Fruit fly (Drosophila melanogaster) whole organism, embryonic: Measurements from ENCODE around the gene CG1440.
A peak's percentile ranks its signal among the peaks of the same experiment; 100 is the strongest.

ENCODE experiments used
- BEAF-32 ChIP-seq: fragments of 200-800 bp; sonication (Bioruptor generic); optimal IDR thresholded peaks from 3 replicates; lab custom pipeline; 2017; ENCODE audit warnings: missing biosample characterization, missing genetic modification characterization, mild to moderate bottlenecking, moderate library complexity, missing genetic modification reagents
- Bdp1 ChIP-seq: fragments of 200-800 bp; sonication (Bioruptor generic); optimal IDR thresholded peaks from 3 replicates; lab custom pipeline; 2016; ENCODE audit warnings: missing biosample characterization, missing genetic modification characterization
- Bgb ChIP-seq: fragments of 200-800 bp; sonication (Bioruptor generic); IDR thresholded peaks from 2 replicates; pipeline ENCODE4 v1.3.6; 2022; ENCODE audit warnings: missing biosample characterization, missing genetic modification characterization; ENCODE audit not compliant: partially characterized antibody
- Blimp-1 ChIP-seq: fragments of 200-800 bp; sonication (Bioruptor generic); optimal IDR thresholded peaks from 3 replicates; lab custom pipeline; 2018; ENCODE audit warnings: missing biosample characterization, missing genetic modification characterization, mild to moderate bottlenecking, moderate library complexity, missing genetic modification reagents
- CG10959 ChIP-seq: fragments of 200-800 bp; sonication (Bioruptor generic); IDR thresholded peaks from 2 replicates; pipeline ENCODE4 v1.3.6; 2022; ENCODE audit warnings: missing biosample characterization, missing genetic modification characterization
- CG10979 ChIP-seq: fragments of 200-800 bp; sonication (Bioruptor generic); optimal IDR thresholded peaks from 2 replicates; lab custom pipeline; 2018; ENCODE audit warnings: missing biosample characterization, mild to moderate bottlenecking, missing genetic modification characterization, moderate library complexity
- CG11398 ChIP-seq: fragments of 200-800 bp; sonication (Bioruptor generic); optimal IDR thresholded peaks from 2 replicates; lab custom pipeline; 2016; ENCODE audit warnings: missing biosample characterization, missing genetic modification characterization
- CG11723 ChIP-seq: fragments of 200-800 bp; sonication (Bioruptor generic); optimal IDR thresholded peaks from 2 replicates; lab custom pipeline; 2017; ENCODE audit warnings: missing biosample characterization, mild to moderate bottlenecking, missing genetic modification characterization
- CG13775 ChIP-seq: fragments of 200-800 bp; sonication (Bioruptor generic); optimal IDR thresholded peaks from 3 replicates; lab custom pipeline; 2017; ENCODE audit warnings: missing biosample characterization, mild to moderate bottlenecking, missing genetic modification characterization
- CG14860 ChIP-seq: fragments of 200-800 bp; sonication (Bioruptor generic); IDR thresholded peaks from 3 replicates; pipeline ENCODE4 v1.3.6; 2022; ENCODE audit warnings: missing biosample characterization, missing genetic modification characterization; ENCODE audit not compliant: partially characterized antibody
- CG15269 ChIP-seq: fragments of 200-800 bp; sonication (Bioruptor generic); optimal IDR thresholded peaks from 2 replicates; lab custom pipeline; 2018; ENCODE audit warnings: missing biosample characterization, mild to moderate bottlenecking, missing genetic modification characterization, moderate library complexity
- CG1603 ChIP-seq: fragments of 200-800 bp; sonication (Bioruptor generic); optimal IDR thresholded peaks from 2 replicates; lab custom pipeline; 2019; ENCODE audit warnings: missing biosample characterization, mild to moderate bottlenecking, missing genetic modification characterization, moderate library complexity
- CG17328 ChIP-seq: fragments of 200-800 bp; sonication (Bioruptor generic); IDR thresholded peaks from 2 replicates; pipeline ENCODE4 v1.3.6; 2022; ENCODE audit warnings: missing biosample characterization, missing genetic modification characterization
- CG17385 ChIP-seq: fragments of 200-800 bp; sonication (Bioruptor generic); optimal IDR thresholded peaks from 3 replicates; lab custom pipeline; 2018; ENCODE audit warnings: missing biosample characterization, mild to moderate bottlenecking, missing genetic modification characterization
- CG17829 ChIP-seq: fragments of 200-800 bp; optimal IDR thresholded peaks from 2 replicates; lab custom pipeline; 2019; ENCODE audit warnings: missing biosample characterization, mild to moderate bottlenecking, missing genetic modification characterization, moderate library complexity
- CG2129 ChIP-seq: fragments of 200-800 bp; sonication (Bioruptor generic); IDR thresholded peaks from 2 replicates; pipeline ENCODE4 v1.3.6; 2022; ENCODE audit warnings: missing biosample characterization, missing genetic modification characterization; ENCODE audit not compliant: partially characterized antibody
- CG3847 ChIP-seq: fragments of 200-800 bp; sonication (Bioruptor generic); IDR thresholded peaks from 2 replicates; pipeline ENCODE4 v1.3.6; 2022; ENCODE audit warnings: missing biosample characterization, missing genetic modification characterization
- CG4282 ChIP-seq: fragments of 200-800 bp; sonication (Bioruptor generic); optimal IDR thresholded peaks from 2 replicates; lab custom pipeline; 2016; ENCODE audit warnings: missing biosample characterization, missing genetic modification characterization
- CG6791 ChIP-seq: fragments of 200-800 bp; sonication (Bioruptor generic); IDR thresholded peaks from 3 replicates; pipeline ENCODE4 v1.3.6; 2022; ENCODE audit warnings: missing biosample characterization, missing genetic modification characterization; ENCODE audit not compliant: partially characterized antibody
- CkIIα-i1 ChIP-seq: fragments of 200-800 bp; sonication (Bioruptor generic); IDR thresholded peaks from 2 replicates; pipeline ENCODE4 v1.3.6; 2022; ENCODE audit warnings: missing biosample characterization, missing genetic modification characterization
- Dll ChIP-seq: fragments of 200-800 bp; sonication (Bioruptor generic); IDR thresholded peaks from 4 replicates; pipeline ENCODE4 v1.3.6; 2022; ENCODE audit warnings: missing biosample characterization, missing genetic modification characterization; ENCODE audit not compliant: partially characterized antibody
- Doc3 ChIP-seq: fragments of 200-800 bp; sonication (Bioruptor generic); IDR thresholded peaks from 3 replicates; pipeline ENCODE4 v1.3.6; 2022; ENCODE audit warnings: missing biosample characterization, missing genetic modification characterization; ENCODE audit not compliant: partially characterized antibody
- Ets97D ChIP-seq: fragments of 200-800 bp; sonication (Bioruptor generic); optimal IDR thresholded peaks from 3 replicates; lab custom pipeline; 2016; ENCODE audit warnings: missing biosample characterization, missing genetic modification characterization
- H2.0 ChIP-seq: fragments of 200-800 bp; sonication (Bioruptor generic); IDR thresholded peaks from 2 replicates; pipeline ENCODE4 v1.3.6; 2022; ENCODE audit warnings: missing biosample characterization, missing genetic modification characterization
- Hr39 ChIP-seq: fragments of >200 bp; optimal IDR thresholded peaks from 2 replicates; lab custom pipeline; 2017
- NC2α ChIP-seq: fragments of 200-800 bp; sonication (Bioruptor generic); optimal IDR thresholded peaks from 2 replicates; lab custom pipeline; 2016; ENCODE audit warnings: missing biosample characterization, missing genetic modification characterization
- Pdp1 ChIP-seq, 2 experiments: fragments of 200-800 bp; sonication (Bioruptor generic); optimal IDR thresholded peaks; 3 replicates each; lab custom pipeline; 2016; ENCODE audit warnings: missing biosample characterization in 2 of 2, missing genetic modification characterization in 2 of 2, mild to moderate bottlenecking in 1 of 2, moderate library complexity in 1 of 2
- Poxn ChIP-seq: fragments of 200-800 bp; sonication (Bioruptor generic); IDR thresholded peaks from 2 replicates; pipeline ENCODE4 v1.3.6; 2022; ENCODE audit warnings: missing biosample characterization, missing genetic modification characterization
- Scr ChIP-seq: fragments of 200-800 bp; sonication (Bioruptor generic); IDR thresholded peaks from 2 replicates; pipeline ENCODE4 v1.3.6; 2022; ENCODE audit warnings: missing biosample characterization, missing genetic modification characterization; ENCODE audit not compliant: partially characterized antibody
- Sox100B ChIP-seq: fragments of 200-800 bp; sonication (Bioruptor generic); optimal IDR thresholded peaks from 3 replicates; lab custom pipeline; 2018; ENCODE audit warnings: missing biosample characterization, mild to moderate bottlenecking, missing genetic modification characterization
- Sry-δ ChIP-seq: fragments of 200-800 bp; sonication (Bioruptor generic); optimal IDR thresholded peaks from 2 replicates; lab custom pipeline; 2016; ENCODE audit warnings: missing biosample characterization, missing genetic modification characterization
- abd-A ChIP-seq: fragments of 200-800 bp; sonication (Bioruptor generic); optimal IDR thresholded peaks from 3 replicates; lab custom pipeline; 2019; ENCODE audit warnings: missing biosample characterization, mild to moderate bottlenecking, missing genetic modification characterization, moderate library complexity
- ato ChIP-seq: fragments of 200-800 bp; sonication (Bioruptor generic); IDR thresholded peaks from 2 replicates; pipeline ENCODE4 v1.3.6; 2022; ENCODE audit warnings: missing biosample characterization, missing genetic modification characterization; ENCODE audit not compliant: partially characterized antibody
- cg ChIP-seq: fragments of 200-800 bp; sonication (Bioruptor generic); optimal IDR thresholded peaks from 3 replicates; lab custom pipeline; 2019; ENCODE audit warnings: missing biosample characterization, mild to moderate bottlenecking, missing genetic modification characterization, moderate library complexity
- chinmo ChIP-seq: fragments of 200-800 bp; sonication (Bioruptor generic); IDR thresholded peaks from 4 replicates; pipeline ENCODE4 v1.3.6; 2022; ENCODE audit warnings: missing biosample characterization, missing genetic modification characterization; ENCODE audit not compliant: partially characterized antibody
- fd102C ChIP-seq: fragments of 200-800 bp; sonication (Bioruptor generic); optimal IDR thresholded peaks from 2 replicates; lab custom pipeline; 2018; ENCODE audit warnings: missing biosample characterization, mild to moderate bottlenecking, missing genetic modification characterization, moderate library complexity
- gsb ChIP-seq: fragments of 200-800 bp; sonication (Bioruptor generic); IDR thresholded peaks from 2 replicates; pipeline ENCODE4 v1.3.6; 2022; ENCODE audit warnings: missing biosample characterization, missing genetic modification characterization
- ham ChIP-seq: fragments of 200-800 bp; sonication (Bioruptor generic); IDR thresholded peaks from 2 replicates; pipeline ENCODE4 v1.3.6; 2022; ENCODE audit warnings: missing biosample characterization, missing genetic modification characterization
- hb ChIP-seq: fragments of 200-800 bp; sonication (Bioruptor generic); IDR thresholded peaks from 3 replicates; pipeline ENCODE4 v1.3.6; 2022; ENCODE audit warnings: missing biosample characterization, missing genetic modification characterization; ENCODE audit not compliant: partially characterized antibody
- hbn ChIP-seq: fragments of 200-800 bp; sonication (Bioruptor generic); IDR thresholded peaks from 2 replicates; pipeline ENCODE4 v1.3.6; 2022; ENCODE audit warnings: missing biosample characterization, missing genetic modification characterization; ENCODE audit not compliant: partially characterized antibody
- knrl ChIP-seq: fragments of 200-800 bp; sonication (Bioruptor generic); IDR thresholded peaks from 3 replicates; pipeline ENCODE4 v1.3.6; 2022; ENCODE audit warnings: missing biosample characterization, missing genetic modification characterization; ENCODE audit not compliant: partially characterized antibody
- lbe ChIP-seq: fragments of 200-800 bp; sonication (Bioruptor generic); optimal IDR thresholded peaks from 2 replicates; lab custom pipeline; 2016; ENCODE audit warnings: missing biosample characterization, mild to moderate bottlenecking, missing genetic modification characterization
- odd ChIP-seq: fragments of 200-800 bp; sonication (Bioruptor generic); optimal IDR thresholded peaks from 2 replicates; lab custom pipeline; 2017; ENCODE audit warnings: missing biosample characterization, mild to moderate bottlenecking, missing genetic modification characterization
- psq ChIP-seq: fragments of 200-800 bp; sonication (Bioruptor generic); optimal IDR thresholded peaks from 2 replicates; lab custom pipeline; 2017; ENCODE audit warnings: missing biosample characterization, missing genetic modification characterization
- sisA ChIP-seq: fragments of 200-800 bp; sonication (Bioruptor generic); IDR thresholded peaks from 2 replicates; pipeline ENCODE4 v1.3.6; 2022; ENCODE audit warnings: missing biosample characterization, missing genetic modification characterization
- so ChIP-seq: fragments of 200-800 bp; sonication (Bioruptor generic); IDR thresholded peaks from 3 replicates; pipeline ENCODE4 v1.3.6; 2022; ENCODE audit warnings: missing biosample characterization, missing genetic modification characterization
- sqz ChIP-seq: fragments of 200-800 bp; sonication (Bioruptor generic); optimal IDR thresholded peaks from 3 replicates; lab custom pipeline; 2018; ENCODE audit warnings: missing biosample characterization, mild to moderate bottlenecking, missing genetic modification characterization
- sr ChIP-seq: fragments of 200-800 bp; sonication (Bioruptor generic); IDR thresholded peaks from 3 replicates; pipeline ENCODE4 v1.3.6; 2022; ENCODE audit warnings: missing biosample characterization, missing genetic modification characterization
- unc-4 ChIP-seq: fragments of 200-800 bp; sonication (Bioruptor generic); IDR thresholded peaks from 2 replicates; pipeline ENCODE4 v1.3.6; 2022; ENCODE audit warnings: missing biosample characterization, missing genetic modification characterization; ENCODE audit not compliant: partially characterized antibody
- zen ChIP-seq: fragments of 200-800 bp; sonication (Bioruptor generic); optimal IDR thresholded peaks from 3 replicates; lab custom pipeline; 2018; ENCODE audit warnings: missing biosample characterization, mild to moderate bottlenecking, missing genetic modification characterization, moderate library complexity

Gene CG1440

DNA sequence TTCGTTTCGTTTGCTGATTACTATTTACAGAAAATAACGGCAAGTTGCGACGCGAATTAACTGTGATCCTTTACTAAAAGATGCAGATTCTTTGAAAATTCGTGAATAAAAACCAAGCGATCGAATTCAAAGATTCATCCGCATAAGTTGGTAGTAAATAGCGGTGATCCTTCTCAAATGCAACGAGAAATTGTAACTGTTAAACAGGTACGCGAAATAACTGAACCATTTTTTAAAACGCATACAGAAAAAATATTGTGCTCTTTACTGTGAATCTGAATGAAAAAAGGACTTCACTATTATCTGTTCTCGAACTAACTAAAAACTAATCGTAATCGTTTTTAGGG, 15.4 kb upstream of the CG1440 start:
- TF ChIP-seq CG17385 (no peak), zen (no peak), hbn (GFP tag; lab: Robert Waterston, UW) (0 out of 2 replicates have a peak, but pooled peaks have one; percentile 5), Sox100B (no peak), chinmo (no peak), CG1603 (no peak), psq (GFP tag; lab: Kevin White, UChicago) (no peak), Doc3 (GFP tag; lab: Robert Waterston, UW) (no peak), Ets97D (GFP tag; lab: Kevin White, UChicago) (no peak), CG10979 (tag; lab: Kevin White, UChicago) (no peak), odd (GFP tag; lab: Kevin White, UChicago) (no peak), Blimp-1 (GFP tag; lab: Kevin White, UChicago) (no peak), CkIIα-i1 (GFP tag; lab: Robert Waterston, UW) (no peak), cg (GFP tag; lab: Kevin White, UChicago) (peak; percentile 10), CG14860 (GFP tag; lab: Robert Waterston, UW) (no peak), gsb (GFP tag; lab: Robert Waterston, UW) (no peak), fd102C (GFP tag; lab: Kevin White, UChicago) (no peak), hb (GFP tag; lab: Robert Waterston, UW) (no peak), lbe (GFP tag; lab: Kevin White, UChicago) (no peak), Hr39 (lab: Kevin White, UChicago) (peak; percentile 86), CG2129 (GFP tag; lab: Robert Waterston, UW) (no peak), CG4282 (GFP tag; lab: Kevin White, UChicago) (no peak), ato (GFP tag; lab: Robert Waterston, UW) (no peak), Bdp1 (GFP tag; lab: Kevin White, UChicago) (no peak), ham (GFP tag; lab: Robert Waterston, UW) (no peak), NC2α (no peak), CG11398 (GFP tag; lab: Kevin White, UChicago) (no peak), Poxn (GFP tag; lab: Robert Waterston, UW) (no peak), sqz (peak; percentile 7), abd-A (tag; lab: Kevin White, UChicago) (no peak)

DNA sequence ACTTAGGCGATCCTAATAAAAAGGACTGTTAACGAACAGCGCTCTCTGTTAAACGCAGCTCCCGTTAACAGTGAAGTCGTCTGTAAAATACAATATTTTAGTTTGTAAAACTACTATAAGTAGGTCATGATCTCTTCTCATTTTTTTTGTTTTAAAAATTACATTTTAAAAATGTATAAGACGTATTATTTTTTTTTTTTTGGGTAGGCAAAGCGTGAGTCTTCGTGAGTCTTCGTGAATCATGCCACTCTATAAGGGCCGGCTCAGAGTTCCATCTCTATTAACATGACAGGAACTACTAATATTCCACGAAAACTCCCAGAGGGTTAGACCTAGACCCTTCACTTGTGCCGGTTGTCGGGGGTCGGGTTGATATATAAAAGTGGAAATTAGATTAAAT, 14.2 kb upstream of the CG1440 start:
- 0 out of 3 replicates have a peak, but pooled peaks have one; percentile 7 for TF ChIP-seq knrl (GFP tag; lab: Robert Waterston, UW)
- peak; percentile 47; the same call in 2 of the 3 replicates for TF ChIP-seq Doc3 (GFP tag; lab: Robert Waterston, UW)
- no peak for TF ChIP-seq sr (GFP tag; lab: Robert Waterston, UW)
- 0 out of 2 replicates have a peak, but pooled peaks have one; percentile 37 for TF ChIP-seq unc-4 (GFP tag; lab: Robert Waterston, UW)
- no peak for TF ChIP-seq sisA (GFP tag; lab: Robert Waterston, UW)
- TF ChIP-seq BEAF-32 (GFP tag; lab: Kevin White, UChicago), result peak; percentile 49
- peak; percentile 62; the same call in 2 of the 4 replicates for TF ChIP-seq Dll
- no peak for TF ChIP-seq H2.0 (GFP tag; lab: Robert Waterston, UW)
- TF ChIP-seq CG13775 (GFP tag; lab: Kevin White, UChicago), result no peak
- 0 out of 2 replicates have a peak, but pooled peaks have one; percentile 8 for TF ChIP-seq Bgb (GFP tag; lab: Robert Waterston, UW)
- TF ChIP-seq CG3847 (GFP tag; lab: Robert Waterston, UW), result no peak
- TF ChIP-seq so (GFP tag; lab: Robert Waterston, UW), result no peak
- TF ChIP-seq CG17328 (GFP tag; lab: Robert Waterston, UW), result no peak
- peak; percentile 31 for TF ChIP-seq Sry-δ (GFP tag; lab: Kevin White, UChicago)
- TF ChIP-seq CG17829 (tag; lab: Kevin White, UChicago), result no peak
- no peak for TF ChIP-seq Pdp1 (GFP tag; optimal IDR thresholded peaks at IDR 0.05; lab: Kevin White, UChicago)
- no peak for TF ChIP-seq CG11723 (GFP tag; lab: Kevin White, UChicago)
- TF ChIP-seq CG15269, result no peak
- TF ChIP-seq Scr, result peak; percentile 35; the same call in 1 of the 2 replicates
- TF ChIP-seq CkIIα-i1 (GFP tag; lab: Robert Waterston, UW), result no peak
- TF ChIP-seq CG10959 (GFP tag; lab: Robert Waterston, UW), result no peak
- peak; percentile 40; the same call in 1 of the 3 replicates for TF ChIP-seq CG6791
